Fruit fly (Drosophila melanogaster) S2 (cell line): Measurements from ENCODE around the gene Nup205.

Source experiments
- CG8478 ChIP-seq: fragments of >200 bp; optimal IDR thresholded peaks from 2 replicates; lab custom pipeline; 2018
- CTCF ChIP-seq, 2 experiments: fragments of >200 bp; optimal IDR thresholded peaks; 2 replicates each; lab custom pipeline; 2018

DNA sequence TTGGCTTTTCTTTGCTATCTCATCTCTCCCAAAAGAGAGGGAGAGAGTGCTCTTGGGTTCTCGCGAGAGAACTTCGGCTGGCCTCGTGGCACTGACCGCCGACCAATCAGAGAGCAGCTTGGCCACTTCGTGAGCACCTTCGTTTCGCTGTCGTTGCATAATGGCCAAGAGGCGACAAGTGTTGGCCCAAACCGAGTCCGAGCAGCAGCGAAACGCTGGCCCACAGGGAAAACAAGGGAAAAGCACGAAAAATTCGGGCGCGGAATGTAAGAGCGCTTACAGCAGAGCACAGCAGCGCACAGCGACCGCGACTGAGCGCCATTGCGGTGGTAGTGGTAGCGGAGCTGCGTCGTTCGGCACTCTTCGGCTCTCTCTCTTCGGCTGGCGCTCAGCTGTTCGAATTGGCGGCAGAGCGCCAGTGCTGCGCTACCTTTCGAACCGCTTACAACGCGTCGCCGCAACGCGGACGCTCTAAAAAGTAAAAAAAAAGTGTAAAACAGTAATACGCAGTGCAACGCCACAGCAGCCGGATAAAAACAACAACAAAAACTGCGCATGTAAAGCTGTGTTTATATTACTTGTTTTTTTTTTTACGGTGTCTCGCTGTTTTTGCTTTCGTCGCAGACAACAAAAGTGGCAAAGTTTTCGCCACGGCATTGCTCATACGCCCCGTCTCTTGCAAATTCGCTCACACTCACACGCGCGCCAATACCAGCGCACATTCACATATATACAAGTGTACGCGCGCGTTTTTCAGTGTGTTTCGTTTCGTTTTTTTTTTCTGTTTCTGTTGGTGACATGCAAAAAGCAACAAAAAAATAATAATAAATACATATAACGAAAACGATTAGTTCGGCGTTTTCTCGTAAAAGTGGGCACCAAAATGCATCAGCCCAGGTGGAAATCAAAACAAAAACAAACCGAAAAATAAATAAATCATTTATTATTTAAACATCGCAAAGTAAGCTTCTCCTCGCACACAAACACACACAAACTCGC, 35.2 kb downstream of the Nup205 start:
- TF ChIP-seq CTCF (optimal IDR thresholded peaks at IDR 0.05; lab: Kevin White, UChicago) (peak in 1 of 2 experiments; percentile 7), CG8478 (lab: Kevin White, UChicago) (no peak)
